Worm (Caenorhabditis elegans) whole organism, young adult: ENCODE measurements around the gene srz-96.

ENCODE experiments used
- B0035.1 ChIP-seq: sonication (generic microtip); optimal IDR thresholded peaks from 2 replicates; lab custom pipeline; 2016; ENCODE audit warnings: missing genetic modification characterization, mild to moderate bottlenecking, missing compliant biosample characterization, missing genotype, missing genetic modification reagents
- C06A6.2 ChIP-seq: fragments of 200-800 bp; sonication (Bioruptor generic); conservative IDR thresholded peaks from 2 replicates; pipeline ENCODE4 v1.3.6; 2022; ENCODE audit warnings: missing genetic modification characterization, missing compliant biosample characterization
- D2030.7 ChIP-seq: fragments of 200-800 bp; sonication (Bioruptor generic); IDR thresholded peaks from 2 replicates; pipeline ENCODE4 v1.3.6; 2022; ENCODE audit warnings: missing genetic modification reagents, missing genetic modification characterization, missing compliant biosample characterization
- F37B4.10 ChIP-seq: fragments of 200-800 bp; sonication (Bioruptor generic); IDR thresholded peaks from 2 replicates; pipeline ENCODE4 v1.3.6; 2022; ENCODE audit warnings: missing genetic modification characterization, missing compliant biosample characterization
- F52B5.7 ChIP-seq: sonication (generic microtip); optimal IDR thresholded peaks from 2 replicates; lab custom pipeline; 2016; ENCODE audit warnings: mild to moderate bottlenecking, missing genetic modification characterization, missing compliant biosample characterization
- K11D2.4 ChIP-seq: fragments of 200-800 bp; sonication (Bioruptor generic); IDR thresholded peaks from 2 replicates; pipeline ENCODE4 v1.3.6; 2022; ENCODE audit warnings: missing genetic modification reagents, missing genetic modification characterization, missing compliant biosample characterization
- Y56A3A.18 ChIP-seq: fragments of 200-800 bp; sonication (Bioruptor generic); IDR thresholded peaks from 2 replicates; pipeline ENCODE4 v1.3.6; 2022; ENCODE audit warnings: missing genetic modification reagents, missing genetic modification characterization, missing compliant biosample characterization
- Y67H2A.10 ChIP-seq: fragments of 200-800 bp; sonication (Bioruptor generic); conservative IDR thresholded peaks from 2 replicates; pipeline ENCODE4 v1.3.6; 2022; ENCODE audit warnings: missing genetic modification reagents, missing genetic modification characterization, missing compliant biosample characterization
- ZK185.1 ChIP-seq: sonication (generic microtip); optimal IDR thresholded peaks from 2 replicates; lab custom pipeline; 2016; ENCODE audit warnings: mild to moderate bottlenecking, missing genetic modification characterization, missing compliant biosample characterization; ENCODE audit not compliant: poor library complexity, severe bottlenecking
- cebp-2 ChIP-seq: fragments of 200-800 bp; sonication (Bioruptor generic); IDR thresholded peaks from 2 replicates; pipeline ENCODE4 v1.3.6; 2022; ENCODE audit warnings: missing genetic modification characterization, missing compliant biosample characterization
- ceh-100 ChIP-seq: fragments of 200-800 bp; sonication (Bioruptor generic); IDR thresholded peaks from 2 replicates; pipeline ENCODE4 v1.3.6; 2022; ENCODE audit warnings: missing genetic modification reagents, missing genetic modification characterization, missing compliant biosample characterization
- ceh-40 ChIP-seq: fragments of 200-800 bp; sonication (Bioruptor generic); IDR thresholded peaks from 2 replicates; pipeline ENCODE4 v1.3.6; 2022; ENCODE audit warnings: missing genetic modification characterization, missing compliant biosample characterization
- die-1 ChIP-seq: sonication (generic microtip); optimal IDR thresholded peaks from 2 replicates; lab custom pipeline; 2016; ENCODE audit warnings: missing genotype, mild to moderate bottlenecking, missing genetic modification characterization, missing compliant biosample characterization
- dpff-1 ChIP-seq: sonication (generic microtip); optimal IDR thresholded peaks from 2 replicates; lab custom pipeline; 2017; ENCODE audit warnings: mild to moderate bottlenecking, missing genetic modification characterization, missing compliant biosample characterization
- dpl-1 ChIP-seq: fragments of 150-350 bp; optimal IDR thresholded peaks from 2 replicates; lab custom pipeline; 2014; ENCODE audit warnings: missing biosample characterization, missing genetic modification reagents, missing genetic modification characterization
- him-1 ChIP-seq: sonication (generic microtip); optimal IDR thresholded peaks from 2 replicates; lab custom pipeline; 2016; ENCODE audit warnings: missing genotype, missing genetic modification reagents, missing genetic modification characterization, missing compliant biosample characterization
- hlh-26 ChIP-seq: fragments of 200-800 bp; sonication (Bioruptor generic); conservative IDR thresholded peaks from 2 replicates; pipeline ENCODE4 v1.3.6; 2022; ENCODE audit warnings: missing genetic modification reagents, missing genetic modification characterization, missing compliant biosample characterization
- hmg-1.2 ChIP-seq: fragments of 200-800 bp; sonication (Bioruptor generic); IDR thresholded peaks from 2 replicates; pipeline ENCODE4 v1.3.6; 2022; ENCODE audit warnings: missing genetic modification reagents, missing genetic modification characterization, missing compliant biosample characterization
- let-526 ChIP-seq: fragments of 200-800 bp; sonication (Bioruptor generic); IDR thresholded peaks from 2 replicates; pipeline ENCODE4 v1.3.6; 2022; ENCODE audit warnings: missing genetic modification reagents, missing genetic modification characterization, missing compliant biosample characterization
- madf-10 ChIP-seq: sonication (generic microtip); optimal IDR thresholded peaks from 2 replicates; lab custom pipeline; 2016; ENCODE audit warnings: mild to moderate bottlenecking, missing genetic modification characterization, missing compliant biosample characterization
- madf-6 ChIP-seq: fragments of 200-800 bp; sonication (Bioruptor generic); IDR thresholded peaks from 2 replicates; pipeline ENCODE4 v1.3.6; 2022; ENCODE audit warnings: missing genetic modification reagents, missing genetic modification characterization, missing compliant biosample characterization
- madf-8 ChIP-seq: fragments of 200-800 bp; sonication (Bioruptor generic); conservative IDR thresholded peaks from 2 replicates; pipeline ENCODE4 v1.3.6; 2022; ENCODE audit warnings: missing genetic modification reagents, missing genetic modification characterization, missing compliant biosample characterization
- mel-28 ChIP-seq: sonication (generic microtip); optimal IDR thresholded peaks from 2 replicates; lab custom pipeline; 2016; ENCODE audit warnings: borderline replicate concordance, mild to moderate bottlenecking, missing genetic modification characterization, missing compliant biosample characterization
- nfya-1 ChIP-seq: sonication (generic microtip); optimal IDR thresholded peaks from 2 replicates; lab custom pipeline; 2017; ENCODE audit warnings: antibody characterized with exemption, missing compliant biosample characterization, missing genetic modification characterization, borderline replicate concordance; ENCODE audit not compliant: insufficient read depth
- nhr-27 ChIP-seq: fragments of 200-800 bp; sonication (Bioruptor generic); optimal IDR thresholded peaks from 2 replicates; lab custom pipeline; 2018; ENCODE audit warnings: mild to moderate bottlenecking, missing genetic modification characterization, moderate library complexity, missing compliant biosample characterization
- nhr-90 ChIP-seq: sonication (generic microtip); optimal IDR thresholded peaks from 2 replicates; lab custom pipeline; 2016; ENCODE audit warnings: missing genotype, mild to moderate bottlenecking, missing genetic modification characterization, missing compliant biosample characterization
- pha-4 ChIP-seq: fragments of 150-350 bp; sonication (generic microtip); optimal IDR thresholded peaks from 2 replicates; lab custom pipeline; 2014; ENCODE audit warnings: missing biosample characterization, missing genetic modification reagents, missing genetic modification characterization
- rec-8 ChIP-seq, 2 experiments: sonication (generic microtip); optimal IDR thresholded peaks; 2 replicates each; lab custom pipeline; 2016; ENCODE audit warnings: mild to moderate bottlenecking in 2 of 2, missing genetic modification characterization in 2 of 2, missing genetic modification reagents in 2 of 2, missing genotype in 2 of 2, missing biosample characterization in 1 of 2, missing compliant biosample characterization in 1 of 2, moderate library complexity in 1 of 2
- sea-2 ChIP-seq: fragments of 200-800 bp; sonication (Bioruptor generic); IDR thresholded peaks from 2 replicates; pipeline ENCODE4 v1.3.6; 2022; ENCODE audit warnings: missing genetic modification characterization, missing compliant biosample characterization
- snpc-1.1 ChIP-seq: sonication (generic microtip); optimal IDR thresholded peaks from 2 replicates; lab custom pipeline; 2017; ENCODE audit warnings: missing genetic modification characterization, mild to moderate bottlenecking, missing compliant biosample characterization, antibody characterized with exemption, moderate library complexity, missing genotype, missing genetic modification reagents; ENCODE audit not compliant: insufficient read depth
- snpc-1.3 ChIP-seq: sonication (generic microtip); optimal IDR thresholded peaks from 2 replicates; lab custom pipeline; 2017; ENCODE audit warnings: missing genetic modification characterization, mild to moderate bottlenecking, missing compliant biosample characterization, antibody characterized with exemption, moderate library complexity, missing genotype, missing genetic modification reagents; ENCODE audit not compliant: insufficient read depth
- snpc-4 ChIP-seq, 5 experiments: fragments of 150-350 bp in 1 of 5; sonication (generic microtip) in 4 of 5; optimal IDR thresholded peaks; 2 replicates each; lab custom pipeline; 2014 to 2018; ENCODE audit warnings: missing genetic modification characterization in 5 of 5, missing biosample characterization in 3 of 5, antibody characterized with exemption in 2 of 5, mild to moderate bottlenecking in 2 of 5, missing compliant biosample characterization in 2 of 5, missing genotype in 2 of 5, moderate library complexity in 2 of 5, missing genetic modification reagents in 1 of 5
- somi-1 ChIP-seq: fragments of 200-800 bp; sonication (Bioruptor generic); optimal IDR thresholded peaks from 2 replicates; lab custom pipeline; 2018; ENCODE audit warnings: mild to moderate bottlenecking, missing genetic modification characterization, missing compliant biosample characterization
- tlf-1 ChIP-seq: fragments of 200-800 bp; sonication (Bioruptor generic); optimal IDR thresholded peaks from 2 replicates; lab custom pipeline; 2018; ENCODE audit warnings: mild to moderate bottlenecking, missing genetic modification characterization, missing compliant biosample characterization
- unc-130 ChIP-seq: sonication (generic microtip); optimal IDR thresholded peaks from 2 replicates; lab custom pipeline; 2016; ENCODE audit warnings: missing genetic modification reagents, missing genetic modification characterization, missing compliant biosample characterization
- zfh-2 ChIP-seq: fragments of 200-800 bp; sonication (Bioruptor generic); conservative IDR thresholded peaks from 2 replicates; pipeline ENCODE4 v1.3.6; 2022; ENCODE audit warnings: missing genetic modification reagents, missing genetic modification characterization, missing compliant biosample characterization
- ztf-18 ChIP-seq: sonication (generic microtip); optimal IDR thresholded peaks from 2 replicates; lab custom pipeline; 2016; ENCODE audit warnings: missing genotype, mild to moderate bottlenecking, missing genetic modification characterization, missing compliant biosample characterization
- ztf-22 ChIP-seq: fragments of 200-800 bp; sonication (Bioruptor generic); optimal IDR thresholded peaks from 2 replicates; lab custom pipeline; 2018; ENCODE audit warnings: mild to moderate bottlenecking, missing genetic modification characterization, moderate library complexity, missing compliant biosample characterization

The srz-96 gene

ce11 chrV:17198926-17199325 is at the start of gene srz-96:
Gene srz-96, plus strand, starts transcription at chrV:17199226.
- TF ChIP-seq die-1 (tag; lab: Kevin White, UChicago) (no peak), snpc-1.3 (no peak), hlh-26 (GFP tag; lab: Robert Waterston, UW) (no peak), D2030.7 (GFP tag; lab: Robert Waterston, UW) (no peak), F37B4.10 (GFP tag; lab: Robert Waterston, UW) (no peak), sea-2 (GFP tag; lab: Robert Waterston, UW) (no peak), somi-1 (GFP tag; lab: Kevin White, UChicago) (no peak), ztf-22 (GFP tag; lab: Kevin White, UChicago) (no peak), madf-8 (no peak)

- TF ChIP-seq madf-6 (GFP tag; lab: Robert Waterston, UW) (no peak), cebp-2 (0 out of 2 replicates have a peak, but pooled peaks have one; percentile 19), madf-10 (tag; lab: Kevin White, UChicago) (no peak), zfh-2 (GFP tag; lab: Robert Waterston, UW) (peak; percentile 53)
Observed at ce11 chrV:17151292-17151691, 47.7 kb upstream of the srz-96 start.

- no peak for TF ChIP-seq nhr-27
- TF ChIP-seq, all 124 proteins: peak for 0
Observed at ce11 chrV:17154944-17155343, 44.1 kb upstream of the srz-96 start.

- TF ChIP-seq unc-130 (GFP tag; lab: Kevin White, UChicago), result no peak
- no peak for TF ChIP-seq him-1 (tag; lab: Kevin White, UChicago)
- no peak for TF ChIP-seq C06A6.2
- no peak for TF ChIP-seq pha-4
- TF ChIP-seq Y67H2A.10 (GFP tag; lab: Robert Waterston, UW), result no peak
- no peak for TF ChIP-seq B0035.1 (tag; lab: Kevin White, UChicago)
- no peak for TF ChIP-seq zfh-2 (GFP tag; lab: Robert Waterston, UW)
- peak; percentile 96 for TF ChIP-seq hmg-1.2
- TF ChIP-seq snpc-4 (GFP tag; optimal IDR thresholded peaks at IDR 0.05; lab: Kevin White, UChicago), result no peak
- peak in 1 of 4 experiments; percentile 45 for TF ChIP-seq snpc-4 (tag; optimal IDR thresholded peaks at IDR 0.05; lab: Kevin White, UChicago)
- no peak for TF ChIP-seq nhr-90 (tag; lab: Kevin White, UChicago)
- no peak for TF ChIP-seq F52B5.7 (tag; lab: Kevin White, UChicago)
- no peak for TF ChIP-seq snpc-1.1 (tag; lab: Kevin White, UChicago)
Observed at ce11 chrV:17155384-17155858, 43.6 kb upstream of the srz-96 start, which contains the start of gene F40D4.17. Gene F40D4.17, minus strand, starts transcription at chrV:17155434.

- no peak for TF ChIP-seq mel-28
- TF ChIP-seq madf-8, result no peak
- no peak for TF ChIP-seq ceh-100 (GFP tag; lab: Robert Waterston, UW)
- TF ChIP-seq nhr-27, result no peak
Observed at ce11 chrV:17157154-17157553, 41.9 kb upstream of the srz-96 start, which contains the start of gene F40D4.13. Gene F40D4.13, minus strand, starts transcription at chrV:17157254.

ce11 chrV:17159430-17159924 is 39.5 kb upstream of the srz-96 start, which contains the start of gene F40D4.12:
Gene F40D4.12, plus strand, starts transcription at chrV:17159874.
- TF ChIP-seq nfya-1 (no peak), rec-8 (tag; optimal IDR thresholded peaks at IDR 0.05; lab: Kevin White, UChicago) (no peak), dpl-1 (GFP tag; lab: Kevin White, UChicago) (no peak), ztf-18 (tag; lab: Kevin White, UChicago) (no peak), K11D2.4 (no peak), ZK185.1 (tag; lab: Kevin White, UChicago) (no peak), tlf-1 (no peak), let-526 (GFP tag; lab: Robert Waterston, UW) (no peak), F52B5.7 (tag; lab: Kevin White, UChicago) (no peak), hlh-26 (GFP tag; lab: Robert Waterston, UW) (no peak), ceh-40 (no peak), dpff-1 (tag; lab: Kevin White, UChicago) (no peak), Y56A3A.18 (GFP tag; lab: Robert Waterston, UW) (no peak)
- TF ChIP-seq, all 124 proteins: peak for 0
